Fruit fly (Drosophila melanogaster) whole organism, embryonic: ENCODE results near the gene lap.
A peak's percentile ranks its signal among the peaks of the same experiment; 100 is the strongest.

Source experiments
- Antp ChIP-seq: fragments of 200-800 bp; sonication (Bioruptor generic); optimal IDR thresholded peaks from 3 replicates; lab custom pipeline; 2016; ENCODE audit warnings: missing biosample characterization, missing genetic modification characterization
- CG10543 ChIP-seq: fragments of 200-800 bp; sonication (Bioruptor generic); optimal IDR thresholded peaks from 3 replicates; lab custom pipeline; 2017; ENCODE audit warnings: missing biosample characterization, mild to moderate bottlenecking, missing genetic modification characterization, moderate library complexity
- CG11398 ChIP-seq: fragments of 200-800 bp; sonication (Bioruptor generic); optimal IDR thresholded peaks from 2 replicates; lab custom pipeline; 2016; ENCODE audit warnings: missing biosample characterization, missing genetic modification characterization
- CG11504 ChIP-seq: fragments of 200-800 bp; sonication (Bioruptor generic); optimal IDR thresholded peaks from 3 replicates; lab custom pipeline; 2019; ENCODE audit warnings: missing biosample characterization, mild to moderate bottlenecking, missing genetic modification characterization, moderate library complexity
- CG11695 ChIP-seq: fragments of 200-800 bp; sonication (Bioruptor generic); IDR thresholded peaks from 3 replicates; pipeline ENCODE4 v1.3.6; 2022; ENCODE audit warnings: missing biosample characterization, missing genetic modification characterization
- CG11696 ChIP-seq: fragments of 200-800 bp; sonication (Bioruptor generic); IDR thresholded peaks from 2 replicates; pipeline ENCODE4 v1.3.6; 2022; ENCODE audit warnings: missing biosample characterization, missing genetic modification characterization
- CG12071 ChIP-seq: fragments of 200-800 bp; sonication (Bioruptor generic); optimal IDR thresholded peaks from 3 replicates; lab custom pipeline; 2018; ENCODE audit warnings: missing biosample characterization, mild to moderate bottlenecking, missing genetic modification characterization
- CG12659 ChIP-seq: fragments of 200-800 bp; sonication (Bioruptor generic); optimal IDR thresholded peaks from 3 replicates; lab custom pipeline; 2017; ENCODE audit warnings: mild to moderate bottlenecking, missing biosample characterization, missing genetic modification reagents, missing genetic modification characterization
- CG15011 ChIP-seq: fragments of 200-800 bp; sonication (Bioruptor generic); optimal IDR thresholded peaks from 3 replicates; lab custom pipeline; 2018; ENCODE audit warnings: missing biosample characterization, mild to moderate bottlenecking, missing genetic modification characterization
- CG15479 ChIP-seq: fragments of 200-800 bp; sonication (Bioruptor generic); optimal IDR thresholded peaks from 3 replicates; lab custom pipeline; 2019; ENCODE audit warnings: missing biosample characterization, mild to moderate bottlenecking, missing genetic modification characterization, moderate library complexity
- CG16863 ChIP-seq: fragments of 200-800 bp; sonication (Bioruptor generic); optimal IDR thresholded peaks from 3 replicates; lab custom pipeline; 2016; ENCODE audit warnings: missing biosample characterization, missing genetic modification characterization
- CG1832 ChIP-seq: fragments of 200-800 bp; sonication (Bioruptor generic); optimal IDR thresholded peaks from 2 replicates; lab custom pipeline; 2017; ENCODE audit warnings: missing biosample characterization, mild to moderate bottlenecking, missing genetic modification characterization, inconsistent platforms
- CG3163 ChIP-seq: fragments of 200-800 bp; sonication (Bioruptor generic); optimal IDR thresholded peaks from 3 replicates; lab custom pipeline; 2016; ENCODE audit warnings: missing biosample characterization, missing genetic modification characterization
- CG4328 ChIP-seq: fragments of 200-800 bp; sonication (Bioruptor generic); optimal IDR thresholded peaks from 3 replicates; lab custom pipeline; 2017; ENCODE audit warnings: missing biosample characterization, missing genetic modification reagents, missing genetic modification characterization
- CG4360 ChIP-seq: fragments of 200-800 bp; sonication (Bioruptor generic); IDR thresholded peaks from 2 replicates; pipeline ENCODE4 v1.3.6; 2022; ENCODE audit warnings: missing biosample characterization, missing genetic modification characterization
- CG43689 ChIP-seq: fragments of 200-800 bp; sonication (Bioruptor generic); IDR thresholded peaks from 2 replicates; pipeline ENCODE4 v1.3.6; 2022; ENCODE audit warnings: missing biosample characterization, missing genetic modification characterization
- CG6272 ChIP-seq: fragments of 200-800 bp; sonication (Bioruptor generic); IDR thresholded peaks from 2 replicates; pipeline ENCODE4 v1.3.6; 2022; ENCODE audit warnings: missing biosample characterization, missing genetic modification characterization
- CG9215 ChIP-seq: fragments of 200-800 bp; sonication (Bioruptor generic); IDR thresholded peaks from 2 replicates; pipeline ENCODE4 v1.3.6; 2022; ENCODE audit warnings: missing biosample characterization, missing genetic modification characterization
- CG9609 ChIP-seq: fragments of 200-800 bp; sonication (Bioruptor generic); optimal IDR thresholded peaks from 3 replicates; lab custom pipeline; 2016; ENCODE audit warnings: missing biosample characterization, missing genetic modification characterization
- CoRest ChIP-seq: fragments of 200-800 bp; sonication (Bioruptor generic); optimal IDR thresholded peaks from 3 replicates; lab custom pipeline; 2018; ENCODE audit warnings: missing biosample characterization, mild to moderate bottlenecking, missing genetic modification characterization, moderate library complexity
- Dp ChIP-seq: fragments of 200-800 bp; sonication (Bioruptor generic); optimal IDR thresholded peaks from 2 replicates; lab custom pipeline; 2018; ENCODE audit warnings: missing biosample characterization, mild to moderate bottlenecking, missing genetic modification characterization, moderate library complexity
- Hr39 ChIP-seq: fragments of >200 bp; optimal IDR thresholded peaks from 2 replicates; lab custom pipeline; 2017
- Hsf ChIP-seq: fragments of 200-800 bp; sonication (Bioruptor generic); optimal IDR thresholded peaks from 3 replicates; lab custom pipeline; 2016; ENCODE audit warnings: missing biosample characterization, missing genetic modification characterization
- Ptx1 ChIP-seq: fragments of 200-800 bp; sonication (Bioruptor generic); IDR thresholded peaks from 2 replicates; pipeline ENCODE4 v1.3.6; 2022; ENCODE audit warnings: missing biosample characterization, missing genetic modification characterization
- Rx ChIP-seq: fragments of 200-800 bp; sonication (Bioruptor generic); IDR thresholded peaks from 2 replicates; pipeline ENCODE4 v1.3.6; 2022; ENCODE audit warnings: missing biosample characterization, missing genetic modification characterization
- Ssrp ChIP-seq: fragments of 200-800 bp; sonication (Bioruptor generic); optimal IDR thresholded peaks from 2 replicates; lab custom pipeline; 2018; ENCODE audit warnings: missing biosample characterization, mild to moderate bottlenecking, missing genetic modification characterization, moderate library complexity
- Vsx1 ChIP-seq: fragments of 200-800 bp; sonication (Bioruptor generic); optimal IDR thresholded peaks from 2 replicates; lab custom pipeline; 2017; ENCODE audit warnings: missing biosample characterization, mild to moderate bottlenecking, missing genetic modification characterization, missing genetic modification reagents
- al ChIP-seq: fragments of 200-800 bp; sonication (Bioruptor generic); IDR thresholded peaks from 2 replicates; pipeline ENCODE4 v1.3.6; 2022; ENCODE audit warnings: missing biosample characterization, missing genetic modification characterization
- ato ChIP-seq: fragments of 200-800 bp; sonication (Bioruptor generic); IDR thresholded peaks from 2 replicates; pipeline ENCODE4 v1.3.6; 2022; ENCODE audit warnings: missing biosample characterization, missing genetic modification characterization; ENCODE audit not compliant: partially characterized antibody
- bab2 ChIP-seq: fragments of 200-800 bp; sonication (Bioruptor generic); optimal IDR thresholded peaks from 2 replicates; lab custom pipeline; 2016; ENCODE audit warnings: missing biosample characterization, missing genetic modification characterization
- cas ChIP-seq: fragments of 200-800 bp; sonication (Bioruptor generic); IDR thresholded peaks from 2 replicates; pipeline ENCODE4 v1.3.6; 2022; ENCODE audit warnings: missing biosample characterization, missing genetic modification characterization
- dpn ChIP-seq, 2 experiments: fragments of 200-800 bp; sonication (Bioruptor generic); optimal IDR thresholded peaks; 3 replicates each; lab custom pipeline; 2016; ENCODE audit warnings: missing biosample characterization in 2 of 2, missing genetic modification characterization in 2 of 2
- dysf ChIP-seq: fragments of 200-800 bp; sonication (Bioruptor generic); IDR thresholded peaks from 3 replicates; pipeline ENCODE4 v1.3.6; 2022; ENCODE audit warnings: missing biosample characterization, missing genetic modification characterization
- eve ChIP-seq, 2 experiments: fragments of >200 bp; optimal IDR thresholded peaks; 2 replicates each; lab custom pipeline; 2017; ENCODE audit warnings: missing biosample characterization in 2 of 2, missing genetic modification characterization in 2 of 2
- eyg ChIP-seq: fragments of 200-800 bp; sonication (Bioruptor generic); optimal IDR thresholded peaks from 3 replicates; lab custom pipeline; 2016; ENCODE audit warnings: missing biosample characterization, missing genetic modification characterization
- hb ChIP-seq: fragments of 200-800 bp; sonication (Bioruptor generic); IDR thresholded peaks from 3 replicates; pipeline ENCODE4 v1.3.6; 2022; ENCODE audit warnings: missing biosample characterization, missing genetic modification characterization; ENCODE audit not compliant: partially characterized antibody
- ind ChIP-seq: fragments of 200-800 bp; sonication (Bioruptor generic); optimal IDR thresholded peaks from 3 replicates; lab custom pipeline; 2016; ENCODE audit warnings: missing biosample characterization, missing genetic modification characterization
- klu ChIP-seq: fragments of 200-800 bp; sonication (Bioruptor generic); IDR thresholded peaks from 2 replicates; pipeline ENCODE4 v1.3.6; 2022; ENCODE audit warnings: missing biosample characterization, missing genetic modification characterization
- lov ChIP-seq, 2 experiments: fragments of 200-800 bp in 1 of 2; fragments of >200 bp in 1 of 2; sonication (Bioruptor generic) in 1 of 2; IDR thresholded peaks in 1 of 2; optimal IDR thresholded peaks in 1 of 2; 2 replicates in 1 of 2; 3 replicates in 1 of 2; pipeline versions ENCODE4 v1.3.6 to Lab custom; 2017 to 2022; ENCODE audit warnings: missing biosample characterization in 1 of 2, missing genetic modification characterization in 1 of 2
- otp ChIP-seq: fragments of 200-800 bp; sonication (Bioruptor generic); IDR thresholded peaks from 3 replicates; pipeline ENCODE4, ENCODE4 v1.3.6; 2022; ENCODE audit warnings: missing biosample characterization, missing genetic modification characterization
- pan ChIP-seq, 4 experiments: fragments of >200 bp in 3 of 4; fragments of 200-800 bp in 1 of 4; sonication (Bioruptor generic) in 1 of 4; optimal IDR thresholded peaks in 3 of 4; IDR thresholded peaks in 1 of 4; 2 replicates each; pipeline versions ENCODE4 v1.3.6 to Lab custom; 2017 to 2022; ENCODE audit warnings: missing biosample characterization in 2 of 4, missing genetic modification characterization in 2 of 4, mixed read lengths in 1 of 4
- pb ChIP-seq: fragments of 200-800 bp; sonication (Bioruptor generic); optimal IDR thresholded peaks from 3 replicates; lab custom pipeline; 2016; ENCODE audit warnings: missing biosample characterization, missing genetic modification characterization
- pita ChIP-seq: fragments of 200-800 bp; sonication (Bioruptor generic); optimal IDR thresholded peaks from 2 replicates; lab custom pipeline; 2017; ENCODE audit warnings: missing biosample characterization, mild to moderate bottlenecking, missing genetic modification characterization
- sc ChIP-seq, 3 experiments: fragments of >200 bp in 2 of 3; fragments of 200-800 bp in 1 of 3; sonication (Bioruptor generic) in 1 of 3; optimal IDR thresholded peaks; 2 replicates in 2 of 3; 3 replicates in 1 of 3; lab custom pipeline; 2017; ENCODE audit warnings: mild to moderate bottlenecking in 1 of 3, missing biosample characterization in 1 of 3, missing genetic modification characterization in 1 of 3, missing genetic modification reagents in 1 of 3
- schlank ChIP-seq: fragments of 200-800 bp; sonication (Bioruptor generic); optimal IDR thresholded peaks from 2 replicates; lab custom pipeline; 2018; ENCODE audit warnings: missing biosample characterization, mild to moderate bottlenecking, missing genetic modification characterization
- sd ChIP-seq: fragments of 200-800 bp; sonication (Bioruptor generic); optimal IDR thresholded peaks from 3 replicates; lab custom pipeline; 2018; ENCODE audit warnings: missing biosample characterization, mild to moderate bottlenecking, missing genetic modification characterization, moderate library complexity
- sna ChIP-seq: fragments of 200-800 bp; sonication (Bioruptor generic); IDR thresholded peaks from 2 replicates; pipeline ENCODE4 v1.3.6; 2022; ENCODE audit warnings: missing biosample characterization, missing genetic modification characterization; ENCODE audit not compliant: partially characterized antibody
- sr ChIP-seq: fragments of 200-800 bp; sonication (Bioruptor generic); IDR thresholded peaks from 3 replicates; pipeline ENCODE4 v1.3.6; 2022; ENCODE audit warnings: missing biosample characterization, missing genetic modification characterization
- zen ChIP-seq: fragments of 200-800 bp; sonication (Bioruptor generic); optimal IDR thresholded peaks from 3 replicates; lab custom pipeline; 2018; ENCODE audit warnings: missing biosample characterization, mild to moderate bottlenecking, missing genetic modification characterization, moderate library complexity

lap gene

DNA sequence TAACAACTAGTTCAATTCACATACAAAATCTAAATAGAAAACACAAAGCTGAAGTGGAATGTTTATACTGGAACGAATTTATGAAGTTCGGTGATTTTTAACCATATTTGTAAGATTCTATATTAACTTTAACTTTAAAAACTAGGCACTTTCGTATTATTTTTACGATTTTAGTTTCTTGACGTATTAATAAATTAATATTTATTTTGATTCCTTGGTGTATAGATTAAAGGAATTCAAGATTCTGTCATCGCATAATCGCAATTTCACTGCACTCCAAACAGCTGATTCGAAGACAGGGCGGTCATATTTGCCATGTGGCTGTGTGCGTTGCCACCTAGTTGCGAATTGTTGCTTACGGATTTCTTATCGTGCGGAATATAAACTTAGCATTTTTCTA lies 62.7 kb downstream of the lap start, which contains the start of the genes CG1227 and Dtwd2 (continued):
- TF ChIP-seq CG11504 (peak; percentile 91), CoRest (tag; lab: Kevin White, UChicago) (peak; percentile 96), Hsf (GFP tag; lab: Kevin White, UChicago) (peak; percentile 80), CG15011 (GFP tag; lab: Kevin White, UChicago) (no peak), dysf (GFP tag; lab: Robert Waterston, UW) (peak; percentile 93), CG15479 (GFP tag; lab: Kevin White, UChicago) (no peak), CG4328 (no peak), Ptx1 (GFP tag; lab: Robert Waterston, UW) (peak; percentile 90), ind (GFP tag; lab: Kevin White, UChicago) (peak; percentile 74), CG10543 (GFP tag; lab: Kevin White, UChicago) (no peak), CG11695 (peak; percentile 93), sna (no peak), CG9215 (GFP tag; lab: Robert Waterston, UW) (peak; percentile 65), zen (tag; lab: Kevin White, UChicago) (peak; percentile 86), CG16863 (GFP tag; lab: Kevin White, UChicago) (peak; percentile 43), dpn (GFP tag; optimal IDR thresholded peaks at IDR 0.05; lab: Kevin White, UChicago) (peak; percentile 62 to 83), sd (tag; lab: Kevin White, UChicago) (peak; percentile 92), Dp (GFP tag; lab: Kevin White, UChicago) (peak; percentile 20), hb (no peak), klu (GFP tag; lab: Robert Waterston, UW) (peak; percentile 67), sc (optimal IDR thresholded peaks at IDR 0.05; lab: Kevin White, UChicago) (no peak), sc (GFP tag; optimal IDR thresholded peaks at IDR 0.05; lab: Kevin White, UChicago) (peak; percentile 57), cas (peak; percentile 83), Antp (no peak), pita (no peak), sr (GFP tag; lab: Robert Waterston, UW) (no peak), Ssrp (tag; lab: Kevin White, UChicago) (peak; percentile 92), CG6272 (GFP tag; lab: Robert Waterston, UW) (peak; percentile 26; the same call in 1 of the 2 replicates), CG12071 (GFP tag; lab: Kevin White, UChicago) (no peak), Rx (GFP tag; lab: Robert Waterston, UW) (peak; percentile 47; the same call in 1 of the 2 replicates), Hr39 (lab: Kevin White, UChicago) (no peak), pan (optimal IDR thresholded peaks at IDR 0.05; lab: Kevin White, UChicago) (no peak), pan (GFP tag; optimal IDR thresholded peaks at IDR 0.05 in 1 of 2, IDR thresholded peaks at IDR 0.05 in 1 of 2) (peak in 1 of 2 experiments; percentile 93), ato (no peak), CG4360 (GFP tag; lab: Robert Waterston, UW) (peak; percentile 68), eyg (GFP tag; lab: Kevin White, UChicago) (peak; percentile 66), CG11696 (GFP tag; lab: Robert Waterston, UW) (peak; percentile 79), CG11398 (GFP tag; lab: Kevin White, UChicago) (peak; percentile 10), pb (GFP tag; lab: Kevin White, UChicago) (peak; percentile 30), CG43689 (GFP tag; lab: Robert Waterston, UW) (peak; percentile 82), CG1832 (GFP tag; lab: Kevin White, UChicago) (no peak), schlank (tag; lab: Kevin White, UChicago) (peak; percentile 77), Vsx1 (GFP tag; lab: Kevin White, UChicago) (no peak), lov (optimal IDR thresholded peaks at IDR 0.05; lab: Kevin White, UChicago) (no peak), lov (GFP tag; IDR thresholded peaks at IDR 0.05; lab: Robert Waterston, UW) (peak; percentile 84; the same call in 2 of the 3 replicates), CG3163 (GFP tag; lab: Kevin White, UChicago) (no peak), otp (GFP tag; lab: Robert Waterston, UW) (peak; percentile 64; the same call in 2 of the 3 replicates), al (GFP tag; lab: Robert Waterston, UW) (peak; percentile 88), CG12659 (peak; percentile 94), bab2 (GFP tag; lab: Kevin White, UChicago) (peak; percentile 64), eve (GFP tag; optimal IDR thresholded peaks at IDR 0.05; lab: Kevin White, UChicago) (no peak), CG9609 (GFP tag; lab: Kevin White, UChicago) (peak; percentile 28)
